Worm (Caenorhabditis elegans) whole organism, L4 larva: ENCODE results near the gene rfl-1.

Experiments used
- F10B5.3 ChIP-seq: sonication (generic microtip); optimal IDR thresholded peaks from 2 replicates; lab custom pipeline; 2016; ENCODE audit warnings: mild to moderate bottlenecking, missing genetic modification characterization, missing compliant biosample characterization
- F37D6.2 ChIP-seq: sonication (generic microtip); optimal IDR thresholded peaks from 2 replicates; lab custom pipeline; 2016; ENCODE audit warnings: mild to moderate bottlenecking, missing genetic modification characterization, missing compliant biosample characterization
- T20F7.1 ChIP-seq: fragments of 200-800 bp; sonication (Bioruptor generic); optimal IDR thresholded peaks from 2 replicates; lab custom pipeline; 2018; ENCODE audit warnings: mild to moderate bottlenecking, missing genetic modification characterization, missing compliant biosample characterization
- T26A8.4 ChIP-seq: fragments of 200-800 bp; sonication (Bioruptor generic); IDR thresholded peaks from 2 replicates; pipeline ENCODE4 v1.3.6; 2022; ENCODE audit warnings: missing genetic modification characterization, missing compliant biosample characterization
- Y5F2A.4 ChIP-seq: fragments of 200-800 bp; sonication (Bioruptor generic); optimal IDR thresholded peaks from 2 replicates; lab custom pipeline; 2018; ENCODE audit warnings: mild to moderate bottlenecking, missing genetic modification characterization, missing compliant biosample characterization
- Y75B8A.6 ChIP-seq: fragments of 200-800 bp; sonication (Bioruptor generic); IDR thresholded peaks from 2 replicates; pipeline ENCODE4 v1.3.6; 2022; ENCODE audit warnings: missing genetic modification reagents, missing genetic modification characterization, missing compliant biosample characterization
- aly-2 ChIP-seq: sonication (generic microtip); optimal IDR thresholded peaks from 2 replicates; lab custom pipeline; 2018; ENCODE audit warnings: missing biosample characterization, missing genetic modification characterization
- ceh-44 ChIP-seq: fragments of 200-800 bp; sonication (Bioruptor generic); IDR thresholded peaks from 2 replicates; pipeline ENCODE4 v1.3.6; 2022; ENCODE audit warnings: missing genetic modification reagents, missing genetic modification characterization, missing compliant biosample characterization
- cey-2 ChIP-seq: sonication (generic microtip); optimal IDR thresholded peaks from 3 replicates; lab custom pipeline; 2017; ENCODE audit warnings: missing genetic modification characterization, mild to moderate bottlenecking, missing compliant biosample characterization, antibody characterized with exemption, borderline replicate concordance; ENCODE audit not compliant: insufficient read depth
- ctbp-1 ChIP-seq: fragments of 200-800 bp; sonication (Bioruptor generic); IDR thresholded peaks from 2 replicates; pipeline ENCODE4 v1.3.6; 2022; ENCODE audit warnings: missing genetic modification reagents, missing genetic modification characterization, missing compliant biosample characterization
- daf-12 ChIP-seq: fragments of 150-350 bp; optimal IDR thresholded peaks from 2 replicates; lab custom pipeline; 2014; ENCODE audit warnings: missing biosample characterization, missing genetic modification reagents, missing genetic modification characterization
- dmd-6 ChIP-seq: fragments of 200-800 bp; sonication (Bioruptor generic); IDR thresholded peaks from 2 replicates; pipeline ENCODE4 v1.3.6; 2022; ENCODE audit warnings: missing genetic modification reagents, missing genetic modification characterization, missing compliant biosample characterization
- dmd-8 ChIP-seq: fragments of 200-800 bp; sonication (Bioruptor generic); IDR thresholded peaks from 2 replicates; pipeline ENCODE4 v1.3.6; 2022; ENCODE audit warnings: missing genetic modification characterization, missing compliant biosample characterization
- dpl-1 ChIP-seq: fragments of 150-350 bp; optimal IDR thresholded peaks from 2 replicates; lab custom pipeline; 2014; ENCODE audit warnings: missing biosample characterization, missing genetic modification reagents, missing genetic modification characterization
- dve-1 ChIP-seq: sonication (generic microtip); optimal IDR thresholded peaks from 2 replicates; lab custom pipeline; 2017; ENCODE audit warnings: antibody characterized with exemption, mild to moderate bottlenecking, missing genetic modification characterization, missing compliant biosample characterization; ENCODE audit not compliant: insufficient read depth
- egl-43 ChIP-seq: fragments of 200-800 bp; sonication (Bioruptor generic); IDR thresholded peaks from 2 replicates; pipeline ENCODE4 v1.3.6; 2022; ENCODE audit warnings: missing genetic modification reagents, missing genetic modification characterization, missing compliant biosample characterization
- fos-1 ChIP-seq: fragments of 150-350 bp; optimal IDR thresholded peaks from 2 replicates; lab custom pipeline; 2014; ENCODE audit warnings: missing biosample characterization, missing genetic modification characterization
- gei-8 ChIP-seq: fragments of 200-800 bp; sonication (Bioruptor generic); optimal IDR thresholded peaks from 2 replicates; lab custom pipeline; 2018; ENCODE audit warnings: mild to moderate bottlenecking, missing genetic modification characterization, missing compliant biosample characterization
- hif-1 ChIP-seq, 2 experiments: sonication (generic microtip); optimal IDR thresholded peaks; 2 replicates each; lab custom pipeline; 2016 to 2017; ENCODE audit warnings: missing compliant biosample characterization in 2 of 2, missing genetic modification characterization in 2 of 2, missing genetic modification reagents in 2 of 2, missing genotype in 2 of 2, mild to moderate bottlenecking in 1 of 2
- hlh-11 ChIP-seq: fragments of 200-800 bp; sonication (Bioruptor generic); optimal IDR thresholded peaks from 2 replicates; lab custom pipeline; 2018; ENCODE audit warnings: mild to moderate bottlenecking, missing genetic modification characterization, missing compliant biosample characterization
- hmg-1.1 ChIP-seq: fragments of 200-800 bp; sonication (Bioruptor generic); IDR thresholded peaks from 2 replicates; pipeline ENCODE4 v1.3.6; 2022; ENCODE audit warnings: missing genetic modification reagents, missing genetic modification characterization, missing compliant biosample characterization
- lin-13 ChIP-seq: fragments of 150-350 bp; optimal IDR thresholded peaks from 2 replicates; lab custom pipeline; 2014; ENCODE audit warnings: missing biosample characterization, missing genetic modification reagents, missing genetic modification characterization
- lin-15B ChIP-seq: fragments of 150-350 bp; sonication (generic microtip); optimal IDR thresholded peaks from 3 replicates; lab custom pipeline; 2014; ENCODE audit warnings: missing biosample characterization, missing genetic modification characterization
- lin-38 ChIP-seq: fragments of 200-800 bp; sonication (Bioruptor generic); IDR thresholded peaks from 2 replicates; pipeline ENCODE4 v1.3.6; 2022; ENCODE audit warnings: missing genetic modification reagents, missing genetic modification characterization, missing compliant biosample characterization
- lin-39 ChIP-seq: fragments of 150-350 bp; optimal IDR thresholded peaks from 2 replicates; lab custom pipeline; 2014; ENCODE audit warnings: missing biosample characterization, missing genetic modification reagents, missing genetic modification characterization
- lir-3 ChIP-seq: sonication (generic microtip); optimal IDR thresholded peaks from 2 replicates; lab custom pipeline; 2016; ENCODE audit warnings: mild to moderate bottlenecking, missing genetic modification characterization, missing compliant biosample characterization
- lsy-2 ChIP-seq, 2 experiments: fragments of 150-350 bp in 1 of 2; sonication (generic microtip) in 1 of 2; optimal IDR thresholded peaks; 2 replicates each; lab custom pipeline; 2014 to 2017; ENCODE audit warnings: missing biosample characterization in 2 of 2, missing genetic modification characterization in 2 of 2
- madf-5 ChIP-seq, 2 experiments: fragments of 200-800 bp; sonication (Bioruptor generic); IDR thresholded peaks; 2 replicates each; pipeline ENCODE4 v1.3.6; 2022; ENCODE audit warnings: missing compliant biosample characterization in 2 of 2, missing genetic modification characterization in 2 of 2
- mdl-1 ChIP-seq, 2 experiments: fragments of 150-350 bp in 1 of 2; sonication (generic microtip) in 1 of 2; optimal IDR thresholded peaks; 2 replicates each; lab custom pipeline; 2014 to 2017; ENCODE audit warnings: missing biosample characterization in 2 of 2, missing genetic modification characterization in 2 of 2
- mdt-29 ChIP-seq: fragments of 200-800 bp; sonication (Bioruptor generic); IDR thresholded peaks from 2 replicates; pipeline ENCODE4 v1.3.6; 2022; ENCODE audit warnings: missing genetic modification reagents, missing genetic modification characterization, missing compliant biosample characterization
- mes-2 ChIP-seq: sonication (generic microtip); optimal IDR thresholded peaks from 2 replicates; lab custom pipeline; 2016; ENCODE audit warnings: missing genotype, mild to moderate bottlenecking, missing genetic modification characterization, missing compliant biosample characterization; ENCODE audit not compliant: poor library complexity, severe bottlenecking
- nhr-102 ChIP-seq: sonication (generic microtip); optimal IDR thresholded peaks from 2 replicates; lab custom pipeline; 2016; ENCODE audit warnings: mild to moderate bottlenecking, missing genetic modification characterization, moderate library complexity, missing compliant biosample characterization
- nhr-11 ChIP-seq: fragments of 150-350 bp; optimal IDR thresholded peaks from 2 replicates; lab custom pipeline; 2014; ENCODE audit warnings: missing biosample characterization, missing genetic modification characterization
- nhr-237 ChIP-seq: sonication (generic microtip); optimal IDR thresholded peaks from 2 replicates; lab custom pipeline; 2017; ENCODE audit warnings: missing biosample characterization, missing genetic modification characterization
- nhr-25 ChIP-seq: sonication (generic microtip); optimal IDR thresholded peaks from 2 replicates; lab custom pipeline; 2017; ENCODE audit warnings: missing genetic modification characterization, mild to moderate bottlenecking, missing compliant biosample characterization, antibody characterized with exemption, moderate library complexity, borderline replicate concordance; ENCODE audit not compliant: insufficient read depth
- nhr-28 ChIP-seq: fragments of 150-350 bp; optimal IDR thresholded peaks from 2 replicates; lab custom pipeline; 2014; ENCODE audit warnings: missing biosample characterization, missing genetic modification characterization
- nhr-41 ChIP-seq: fragments of 200-800 bp; sonication (Bioruptor generic); IDR thresholded peaks from 2 replicates; pipeline ENCODE4 v1.3.6; 2022; ENCODE audit warnings: missing genetic modification reagents, missing genetic modification characterization, missing compliant biosample characterization
- nhr-42 ChIP-seq: fragments of 200-800 bp; sonication (Bioruptor generic); IDR thresholded peaks from 2 replicates; pipeline ENCODE4 v1.3.6; 2022; ENCODE audit warnings: missing genetic modification characterization, missing compliant biosample characterization
- nhr-48 ChIP-seq: sonication (generic microtip); optimal IDR thresholded peaks from 2 replicates; lab custom pipeline; 2016; ENCODE audit warnings: mild to moderate bottlenecking, missing genetic modification characterization, missing compliant biosample characterization
- nhr-6 ChIP-seq: fragments of 150-350 bp; optimal IDR thresholded peaks from 2 replicates; lab custom pipeline; 2014; ENCODE audit warnings: missing biosample characterization, missing genetic modification characterization
- nhr-76 ChIP-seq: fragments of 150-350 bp; optimal IDR thresholded peaks from 2 replicates; lab custom pipeline; 2014; ENCODE audit warnings: missing biosample characterization, missing genetic modification characterization
- nhr-77 ChIP-seq: fragments of 150-350 bp; optimal IDR thresholded peaks from 2 replicates; lab custom pipeline; 2014; ENCODE audit warnings: missing biosample characterization, missing genetic modification characterization
- php-3 ChIP-seq: fragments of 200-800 bp; sonication (Bioruptor generic); IDR thresholded peaks from 2 replicates; pipeline ENCODE4 v1.3.6; 2022; ENCODE audit warnings: missing genetic modification reagents, missing genetic modification characterization, missing compliant biosample characterization
- rbr-2 ChIP-seq: sonication (generic microtip); optimal IDR thresholded peaks from 2 replicates; lab custom pipeline; 2016; ENCODE audit warnings: missing genotype, missing genetic modification characterization, missing compliant biosample characterization
- set-16 ChIP-seq: fragments of 200-800 bp; sonication (Bioruptor generic); IDR thresholded peaks from 2 replicates; pipeline ENCODE4 v1.3.6; 2022; ENCODE audit warnings: missing genetic modification reagents, missing genetic modification characterization, missing compliant biosample characterization
- spr-3 ChIP-seq: fragments of 200-800 bp; sonication (Bioruptor generic); optimal IDR thresholded peaks from 2 replicates; lab custom pipeline; 2018; ENCODE audit warnings: mild to moderate bottlenecking, missing genetic modification characterization, missing compliant biosample characterization
- tag-97 ChIP-seq: fragments of 200-800 bp; sonication (Bioruptor generic); IDR thresholded peaks from 2 replicates; pipeline ENCODE4 v1.3.6; 2022; ENCODE audit warnings: missing genetic modification characterization, missing compliant biosample characterization
- vab-7 ChIP-seq: fragments of 200-800 bp; sonication (Bioruptor generic); IDR thresholded peaks from 2 replicates; pipeline ENCODE4 v1.3.6; 2022; ENCODE audit warnings: missing genetic modification reagents, missing genetic modification characterization, missing compliant biosample characterization
- zip-11 ChIP-seq: fragments of 200-800 bp; sonication (Bioruptor generic); IDR thresholded peaks from 2 replicates; pipeline ENCODE4 v1.3.6; 2022; ENCODE audit warnings: missing genetic modification characterization, missing compliant biosample characterization
- ztf-7 ChIP-seq: fragments of 150-350 bp; optimal IDR thresholded peaks from 2 replicates; lab custom pipeline; 2014; ENCODE audit warnings: missing biosample characterization, missing genetic modification characterization

rfl-1 gene

DNA sequence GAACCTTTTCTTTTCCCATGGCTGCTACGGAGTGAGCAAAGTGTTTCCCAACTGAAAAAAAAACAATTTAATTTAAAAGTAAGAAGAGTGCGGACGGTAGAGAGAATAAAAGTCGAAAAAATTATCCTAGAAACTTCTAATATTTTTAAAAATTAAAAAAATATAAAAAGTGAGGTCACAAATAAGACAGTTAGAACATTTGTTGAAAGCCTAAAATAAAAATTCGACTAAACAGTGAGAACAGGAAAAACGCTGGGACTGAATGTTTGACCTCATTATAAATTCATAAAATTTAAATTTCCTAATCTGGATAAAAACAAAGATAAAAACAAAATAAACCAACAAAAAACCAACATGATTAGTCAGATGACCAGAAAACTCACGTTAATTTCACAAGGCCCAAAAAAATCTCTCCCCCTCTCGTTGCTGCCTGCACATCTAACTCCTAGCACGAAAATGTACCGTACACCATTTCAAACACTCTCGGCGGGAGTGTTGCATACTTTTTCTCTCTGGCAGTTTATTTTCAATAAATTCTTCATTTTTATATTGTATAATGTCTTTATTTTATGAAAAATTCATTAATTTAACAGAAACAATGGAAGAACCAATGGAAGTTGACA lies 49.2 kb upstream of the rfl-1 start, which contains the start of the genes eef-1A.1 and rfc-4 (continued):
- TF ChIP-seq nhr-25: peak; percentile 95
- no peak for TF ChIP-seq Y75B8A.6 (GFP tag; lab: Robert Waterston, UW)
- peak; percentile 97 for TF ChIP-seq mes-2 (tag; lab: Kevin White, UChicago)
- no peak for TF ChIP-seq tag-97 (GFP tag; lab: Robert Waterston, UW)
- peak; percentile 96 for TF ChIP-seq nhr-6
- peak; percentile 48 for TF ChIP-seq nhr-76
- TF ChIP-seq hif-1 (tag; optimal IDR thresholded peaks at IDR 0.05; lab: Kevin White, UChicago): peak; percentile 68 to 93
- TF ChIP-seq ztf-7: peak; percentile 88
- TF ChIP-seq lin-39: peak; percentile 55
- TF ChIP-seq mdt-29 (GFP tag; lab: Robert Waterston, UW): peak; percentile 24; the same call in 1 of the 2 replicates
- TF ChIP-seq nhr-41 (GFP tag; lab: Robert Waterston, UW): no peak
- peak; percentile 6 for TF ChIP-seq nhr-237 (tag; lab: Kevin White, UChicago)
- TF ChIP-seq Y5F2A.4: peak; percentile 13
- TF ChIP-seq dve-1 (tag; lab: Kevin White, UChicago): peak; percentile 99
- peak; percentile 78 for TF ChIP-seq ctbp-1 (GFP tag; lab: Robert Waterston, UW)
- no peak for TF ChIP-seq aly-2 (tag; lab: Kevin White, UChicago)
- no peak for TF ChIP-seq dmd-8 (GFP tag; lab: Robert Waterston, UW)
- peak; percentile 92 for TF ChIP-seq hmg-1.1
- TF ChIP-seq fos-1: no peak
- peak; percentile 94 for TF ChIP-seq nhr-28 (tag; lab: Kevin White, UChicago)
- TF ChIP-seq dmd-6 (GFP tag; lab: Robert Waterston, UW): peak; percentile 90
- peak; percentile 98 for TF ChIP-seq nhr-11 (tag; lab: Kevin White, UChicago)
- TF ChIP-seq lir-3 (tag; lab: Kevin White, UChicago): no peak
- TF ChIP-seq daf-12 (tag; lab: Kevin White, UChicago): no peak
- peak; percentile 98 for TF ChIP-seq nhr-77 (tag; lab: Kevin White, UChicago)
- no peak for TF ChIP-seq cey-2 (tag; lab: Kevin White, UChicago)
- TF ChIP-seq hlh-11 (tag; lab: Kevin White, UChicago): peak; percentile 95
- TF ChIP-seq lsy-2 (tag; optimal IDR thresholded peaks at IDR 0.05; lab: Kevin White, UChicago): peak; percentile 98 to 100
- peak; percentile 97 for TF ChIP-seq T20F7.1
- peak; percentile 54; the same call in 1 of the 2 replicates for TF ChIP-seq php-3 (GFP tag; lab: Robert Waterston, UW)
- TF ChIP-seq nhr-48 (tag; lab: Kevin White, UChicago): peak; percentile 66
- TF ChIP-seq F37D6.2: peak; percentile 80
- TF ChIP-seq gei-8: no peak
- peak; percentile 93 for TF ChIP-seq lin-13 (GFP tag; lab: Kevin White, UChicago)
- peak; percentile 55 for TF ChIP-seq spr-3 (GFP tag; lab: Kevin White, UChicago)
- TF ChIP-seq vab-7 (GFP tag; lab: Robert Waterston, UW): peak; percentile 56
- peak; percentile 94 for TF ChIP-seq rbr-2 (tag; lab: Kevin White, UChicago)
- TF ChIP-seq zip-11 (GFP tag; lab: Robert Waterston, UW): no peak
- TF ChIP-seq nhr-42 (GFP tag; lab: Robert Waterston, UW): no peak
- peak; percentile 63; the same call in 1 of the 2 replicates for TF ChIP-seq egl-43
- TF ChIP-seq madf-5 (GFP tag; IDR thresholded peaks at IDR 0.05; lab: Robert Waterston, UW): no peak
- peak; percentile 42 for TF ChIP-seq lin-15B (tag; lab: Kevin White, UChicago)
- TF ChIP-seq mdl-1 (tag; optimal IDR thresholded peaks at IDR 0.05; lab: Kevin White, UChicago): peak; percentile 24 to 91
- peak; percentile 96 for TF ChIP-seq dpl-1 (GFP tag; lab: Kevin White, UChicago)
- no peak for TF ChIP-seq ceh-44
- TF ChIP-seq F10B5.3: peak; percentile 65
- TF ChIP-seq lin-38: peak; percentile 90
- TF ChIP-seq set-16 (GFP tag; lab: Robert Waterston, UW): no peak
- TF ChIP-seq T26A8.4 (GFP tag; lab: Robert Waterston, UW): peak; percentile 85
- TF ChIP-seq nhr-102: peak; percentile 89
